Fruit fly (Drosophila melanogaster) whole organism, embryonic: ENCODE measurements around the gene PGAP2.

Source experiments
- Awh ChIP-seq: fragments of 200-800 bp; sonication (Bioruptor generic); IDR thresholded peaks from 2 replicates; pipeline ENCODE4, ENCODE4 v1.3.6; 2022; ENCODE audit warnings: missing biosample characterization, missing genetic modification characterization
- CG1024 ChIP-seq: fragments of 200-800 bp; sonication (Bioruptor generic); IDR thresholded peaks from 2 replicates; pipeline ENCODE4 v1.3.6; 2022; ENCODE audit warnings: missing biosample characterization, missing genetic modification characterization
- CG11695 ChIP-seq: fragments of 200-800 bp; sonication (Bioruptor generic); IDR thresholded peaks from 3 replicates; pipeline ENCODE4 v1.3.6; 2022; ENCODE audit warnings: missing biosample characterization, missing genetic modification characterization
- CG12071 ChIP-seq: fragments of 200-800 bp; sonication (Bioruptor generic); optimal IDR thresholded peaks from 3 replicates; lab custom pipeline; 2018; ENCODE audit warnings: missing biosample characterization, mild to moderate bottlenecking, missing genetic modification characterization
- CG1603 ChIP-seq: fragments of 200-800 bp; sonication (Bioruptor generic); optimal IDR thresholded peaks from 2 replicates; lab custom pipeline; 2019; ENCODE audit warnings: missing biosample characterization, mild to moderate bottlenecking, missing genetic modification characterization, moderate library complexity
- CG18262 ChIP-seq: fragments of 200-800 bp; optimal IDR thresholded peaks from 3 replicates; lab custom pipeline; 2019; ENCODE audit warnings: missing biosample characterization, mild to moderate bottlenecking, missing genetic modification characterization, moderate library complexity
- CG1832 ChIP-seq: fragments of 200-800 bp; sonication (Bioruptor generic); optimal IDR thresholded peaks from 2 replicates; lab custom pipeline; 2017; ENCODE audit warnings: missing biosample characterization, mild to moderate bottlenecking, missing genetic modification characterization, inconsistent platforms
- CG2889 ChIP-seq: fragments of 200-800 bp; sonication (Bioruptor generic); IDR thresholded peaks from 3 replicates; pipeline ENCODE4 v1.3.6; 2022; ENCODE audit warnings: missing biosample characterization, missing genetic modification characterization
- CG32772 ChIP-seq: fragments of 200-800 bp; sonication (Bioruptor generic); IDR thresholded peaks from 2 replicates; pipeline ENCODE4 v1.3.6; 2022; ENCODE audit warnings: missing biosample characterization, missing genetic modification characterization
- CG34422 ChIP-seq: fragments of 200-800 bp; sonication (Bioruptor generic); IDR thresholded peaks from 3 replicates; pipeline ENCODE4 v1.3.6; 2022; ENCODE audit warnings: missing biosample characterization, missing genetic modification characterization
- CG4282 ChIP-seq: fragments of 200-800 bp; sonication (Bioruptor generic); optimal IDR thresholded peaks from 2 replicates; lab custom pipeline; 2016; ENCODE audit warnings: missing biosample characterization, missing genetic modification characterization
- CG4328 ChIP-seq: fragments of 200-800 bp; sonication (Bioruptor generic); optimal IDR thresholded peaks from 3 replicates; lab custom pipeline; 2017; ENCODE audit warnings: missing biosample characterization, missing genetic modification reagents, missing genetic modification characterization
- CG4707 ChIP-seq: fragments of 200-800 bp; sonication (Bioruptor generic); optimal IDR thresholded peaks from 2 replicates; lab custom pipeline; 2018; ENCODE audit warnings: missing biosample characterization, mild to moderate bottlenecking, missing genetic modification characterization, moderate library complexity
- CG5953 ChIP-seq: fragments of 200-800 bp; sonication (Bioruptor generic); IDR thresholded peaks from 2 replicates; pipeline ENCODE4 v1.3.6; 2022; ENCODE audit warnings: missing biosample characterization, missing genetic modification characterization
- CG6175 ChIP-seq: fragments of 200-800 bp; sonication (Bioruptor generic); IDR thresholded peaks from 3 replicates; pipeline ENCODE4 v1.3.6; 2022; ENCODE audit warnings: missing biosample characterization, missing genetic modification characterization
- CG6272 ChIP-seq: fragments of 200-800 bp; sonication (Bioruptor generic); IDR thresholded peaks from 2 replicates; pipeline ENCODE4 v1.3.6; 2022; ENCODE audit warnings: missing biosample characterization, missing genetic modification characterization
- CG6683 ChIP-seq: fragments of 200-800 bp; sonication (Bioruptor generic); optimal IDR thresholded peaks from 2 replicates; lab custom pipeline; 2017; ENCODE audit warnings: missing biosample characterization, mild to moderate bottlenecking, missing genetic modification characterization, missing genetic modification reagents
- CG7839 ChIP-seq: fragments of 200-800 bp; sonication (Bioruptor generic); optimal IDR thresholded peaks from 3 replicates; lab custom pipeline; 2018; ENCODE audit warnings: missing biosample characterization, mild to moderate bottlenecking, missing genetic modification characterization, moderate library complexity
- CG7963 ChIP-seq: fragments of 200-800 bp; sonication (Bioruptor generic); IDR thresholded peaks from 3 replicates; pipeline ENCODE4 v1.3.6; 2022; ENCODE audit warnings: missing biosample characterization, missing genetic modification characterization; ENCODE audit not compliant: partially characterized antibody
- Dp ChIP-seq: fragments of 200-800 bp; sonication (Bioruptor generic); optimal IDR thresholded peaks from 2 replicates; lab custom pipeline; 2018; ENCODE audit warnings: missing biosample characterization, mild to moderate bottlenecking, missing genetic modification characterization, moderate library complexity
- Lim3 ChIP-seq: fragments of 200-800 bp; sonication (Bioruptor generic); IDR thresholded peaks from 2 replicates; pipeline ENCODE4 v1.3.6; 2022; ENCODE audit warnings: missing biosample characterization, missing genetic modification characterization
- MTF-1 ChIP-seq: fragments of 200-800 bp; sonication (Bioruptor generic); optimal IDR thresholded peaks from 2 replicates; lab custom pipeline; 2018; ENCODE audit warnings: missing biosample characterization, mild to moderate bottlenecking, missing genetic modification characterization, borderline replicate concordance
- Nf-YB ChIP-seq: fragments of 200-800 bp; sonication (Bioruptor generic); optimal IDR thresholded peaks from 3 replicates; lab custom pipeline; 2019; ENCODE audit warnings: missing biosample characterization, mild to moderate bottlenecking, missing genetic modification characterization, moderate library complexity
- Pdp1 ChIP-seq, 2 experiments: fragments of 200-800 bp; sonication (Bioruptor generic); optimal IDR thresholded peaks; 3 replicates each; lab custom pipeline; 2016; ENCODE audit warnings: missing biosample characterization in 2 of 2, missing genetic modification characterization in 2 of 2, mild to moderate bottlenecking in 1 of 2, moderate library complexity in 1 of 2
- cas ChIP-seq: fragments of 200-800 bp; sonication (Bioruptor generic); IDR thresholded peaks from 2 replicates; pipeline ENCODE4 v1.3.6; 2022; ENCODE audit warnings: missing biosample characterization, missing genetic modification characterization
- chn ChIP-seq: fragments of 200-800 bp; sonication (Bioruptor generic); optimal IDR thresholded peaks from 2 replicates; lab custom pipeline; 2016; ENCODE audit warnings: missing biosample characterization, missing genetic modification characterization
- dpn ChIP-seq, 2 experiments: fragments of 200-800 bp; sonication (Bioruptor generic); optimal IDR thresholded peaks; 3 replicates each; lab custom pipeline; 2016; ENCODE audit warnings: missing biosample characterization in 2 of 2, missing genetic modification characterization in 2 of 2
- exex ChIP-seq: fragments of 200-800 bp; sonication (Bioruptor generic); optimal IDR thresholded peaks from 4 replicates; lab custom pipeline; 2018; ENCODE audit warnings: missing biosample characterization, mild to moderate bottlenecking, missing genetic modification characterization, moderate library complexity
- fu2 ChIP-seq: fragments of 200-800 bp; sonication (Bioruptor generic); optimal IDR thresholded peaks from 2 replicates; lab custom pipeline; 2016; ENCODE audit warnings: missing biosample characterization, missing genetic modification characterization
- gt ChIP-seq: fragments of 200-800 bp; sonication (Bioruptor generic); IDR thresholded peaks from 2 replicates; pipeline ENCODE4 v1.3.6; 2022; ENCODE audit warnings: missing biosample characterization, missing genetic modification characterization
- her ChIP-seq: fragments of 200-800 bp; sonication (Bioruptor generic); optimal IDR thresholded peaks from 2 replicates; lab custom pipeline; 2016; ENCODE audit warnings: missing biosample characterization, missing genetic modification characterization
- hkb ChIP-seq, 2 experiments: fragments of 200-800 bp in 1 of 2; fragments of >200 bp in 1 of 2; sonication (Bioruptor generic) in 1 of 2; IDR thresholded peaks in 1 of 2; optimal IDR thresholded peaks in 1 of 2; 2 replicates each; pipeline versions ENCODE4 v1.3.6 to Lab custom; 2017 to 2022; ENCODE audit warnings: missing biosample characterization in 1 of 2, missing genetic modification characterization in 1 of 2
- ken ChIP-seq: fragments of 200-800 bp; sonication (Bioruptor generic); IDR thresholded peaks from 3 replicates; pipeline ENCODE4 v1.3.6; 2022; ENCODE audit warnings: missing biosample characterization, missing genetic modification characterization
- knrl ChIP-seq: fragments of 200-800 bp; sonication (Bioruptor generic); IDR thresholded peaks from 3 replicates; pipeline ENCODE4 v1.3.6; 2022; ENCODE audit warnings: missing biosample characterization, missing genetic modification characterization; ENCODE audit not compliant: partially characterized antibody
- mld ChIP-seq: fragments of 200-800 bp; sonication (Bioruptor generic); IDR thresholded peaks from 3 replicates; pipeline ENCODE4 v1.3.6; 2022; ENCODE audit warnings: missing biosample characterization, missing genetic modification characterization; ENCODE audit not compliant: partially characterized antibody
- pb ChIP-seq: fragments of 200-800 bp; sonication (Bioruptor generic); optimal IDR thresholded peaks from 3 replicates; lab custom pipeline; 2016; ENCODE audit warnings: missing biosample characterization, missing genetic modification characterization
- peb ChIP-seq: fragments of 200-800 bp; sonication (Bioruptor generic); IDR thresholded peaks from 2 replicates; pipeline ENCODE4 v1.3.6; 2022; ENCODE audit warnings: missing biosample characterization, missing genetic modification characterization
- pros ChIP-seq: fragments of 200-800 bp; sonication (Bioruptor generic); optimal IDR thresholded peaks from 3 replicates; lab custom pipeline; 2019; ENCODE audit warnings: missing biosample characterization, mild to moderate bottlenecking, missing genetic modification characterization, moderate library complexity
- psq ChIP-seq: fragments of 200-800 bp; sonication (Bioruptor generic); optimal IDR thresholded peaks from 2 replicates; lab custom pipeline; 2017; ENCODE audit warnings: missing biosample characterization, missing genetic modification characterization
- pzg ChIP-seq: fragments of 200-800 bp; sonication (Bioruptor generic); optimal IDR thresholded peaks from 3 replicates; lab custom pipeline; 2018; ENCODE audit warnings: missing biosample characterization, mild to moderate bottlenecking, missing genetic modification characterization, moderate library complexity
- row ChIP-seq: fragments of 200-800 bp; sonication (Bioruptor generic); IDR thresholded peaks from 3 replicates; pipeline ENCODE4 v1.3.6; 2022; ENCODE audit warnings: missing biosample characterization, missing genetic modification characterization
- salm ChIP-seq: fragments of 200-800 bp; sonication (Bioruptor generic); optimal IDR thresholded peaks from 2 replicates; lab custom pipeline; 2018; ENCODE audit warnings: missing biosample characterization, mild to moderate bottlenecking, missing genetic modification characterization
- slbo ChIP-seq: fragments of 200-800 bp; sonication (Bioruptor generic); IDR thresholded peaks from 2 replicates; pipeline ENCODE4 v1.3.6; 2022; ENCODE audit warnings: missing biosample characterization, missing genetic modification characterization
- ssp ChIP-seq: fragments of 200-800 bp; sonication (Bioruptor generic); IDR thresholded peaks from 2 replicates; pipeline ENCODE4 v1.3.6; 2022; ENCODE audit warnings: missing biosample characterization, missing genetic modification characterization
- tx ChIP-seq: fragments of 200-800 bp; sonication (Bioruptor generic); optimal IDR thresholded peaks from 2 replicates; lab custom pipeline; 2016; ENCODE audit warnings: missing biosample characterization, missing genetic modification characterization
- wor ChIP-seq: fragments of 200-800 bp; sonication (Bioruptor generic); IDR thresholded peaks from 2 replicates; pipeline ENCODE4 v1.3.6; 2022; ENCODE audit warnings: missing biosample characterization, missing genetic modification characterization
- zen ChIP-seq: fragments of 200-800 bp; sonication (Bioruptor generic); optimal IDR thresholded peaks from 3 replicates; lab custom pipeline; 2018; ENCODE audit warnings: missing biosample characterization, mild to moderate bottlenecking, missing genetic modification characterization, moderate library complexity

The PGAP2 gene

DNA sequence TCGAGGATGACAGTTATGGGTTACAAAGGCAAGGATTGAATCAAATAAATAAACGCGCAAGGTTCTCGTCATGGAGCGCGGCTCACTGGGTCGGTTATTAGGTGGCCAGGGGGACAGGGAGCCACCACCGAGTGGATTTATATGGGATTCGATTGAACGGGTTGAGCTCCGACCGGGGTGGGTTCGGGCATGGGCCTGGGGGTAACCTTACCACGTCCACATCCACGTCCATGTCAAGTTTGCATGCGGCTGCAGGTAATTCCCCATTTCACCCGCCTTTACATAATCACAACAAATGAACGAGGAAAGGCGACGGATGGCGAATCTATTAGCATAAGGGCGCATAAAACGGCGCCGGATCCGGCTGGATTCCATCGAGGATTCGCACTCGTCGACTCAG, 40.6 kb upstream of the PGAP2 start, which contains the start of gene CG13950 (continued):
- TF ChIP-seq knrl (GFP tag; lab: Robert Waterston, UW) (no peak), CG6683 (no peak), ssp (GFP tag; lab: Robert Waterston, UW) (no peak)
- TF ChIP-seq, all 482 proteins: peak for 0

DNA sequence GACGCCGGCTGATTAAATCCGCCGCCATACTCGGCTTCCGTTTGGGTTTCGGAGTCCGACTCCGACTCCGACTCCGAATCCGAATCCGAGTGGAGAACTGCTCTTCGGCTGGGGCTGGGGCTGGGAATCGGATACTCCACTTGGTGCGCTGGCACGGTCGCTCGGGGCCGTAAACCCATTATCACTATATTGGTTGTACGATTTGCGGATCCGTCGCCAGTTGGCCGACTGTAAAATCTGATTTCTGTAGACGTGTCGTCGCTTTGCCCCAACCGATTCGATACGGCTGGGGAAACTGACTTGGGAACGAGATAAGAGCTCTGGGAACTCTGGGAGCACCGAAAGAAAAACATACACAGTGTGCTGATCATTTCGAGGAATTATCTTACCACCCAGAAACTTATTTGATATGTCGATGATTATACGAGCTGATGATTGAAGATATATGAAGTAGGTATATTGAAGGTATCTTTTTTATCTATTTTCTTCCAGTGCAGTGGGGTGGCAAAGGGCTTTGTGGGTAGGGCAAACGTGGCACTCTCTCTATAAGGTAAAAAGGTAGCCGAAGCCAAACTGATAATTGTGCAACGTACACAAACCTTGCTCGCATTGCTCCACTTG, 38.7 kb upstream of the PGAP2 start:
- TF ChIP-seq mld (GFP tag; lab: Robert Waterston, UW), result no peak
- TF ChIP-seq slbo, result peak; percentile 70
- TF ChIP-seq CG7963 (GFP tag; lab: Robert Waterston, UW), result no peak
- no peak for TF ChIP-seq cas (GFP tag; lab: Robert Waterston, UW)
- TF ChIP-seq CG6272, result 0 out of 2 replicates have a peak, but pooled peaks have one; percentile 23
- peak; percentile 16 for TF ChIP-seq fu2 (GFP tag; lab: Kevin White, UChicago)
- TF ChIP-seq exex (tag; lab: Kevin White, UChicago), result peak; percentile 43
- no peak for TF ChIP-seq CG4282 (GFP tag; lab: Kevin White, UChicago)
- peak; percentile 68; the same call in 2 of the 3 replicates for TF ChIP-seq CG11695 (GFP tag; lab: Robert Waterston, UW)
- TF ChIP-seq dpn (GFP tag; optimal IDR thresholded peaks at IDR 0.05; lab: Kevin White, UChicago), result peak; percentile 30 to 39
- peak; percentile 46 for TF ChIP-seq CG18262 (tag; lab: Kevin White, UChicago)
- no peak for TF ChIP-seq gt (GFP tag; lab: Robert Waterston, UW)
- TF ChIP-seq Dp, result no peak
- peak; percentile 57 for TF ChIP-seq chn
- TF ChIP-seq CG6175 (GFP tag; lab: Robert Waterston, UW), result no peak
- TF ChIP-seq pb (GFP tag; lab: Kevin White, UChicago), result no peak
- no peak for TF ChIP-seq pzg (GFP tag; lab: Kevin White, UChicago)
- no peak for TF ChIP-seq hkb (optimal IDR thresholded peaks at IDR 0.05; lab: Kevin White, UChicago)
- peak; percentile 75 for TF ChIP-seq hkb (GFP tag; IDR thresholded peaks at IDR 0.05; lab: Robert Waterston, UW)
- TF ChIP-seq CG34422 (GFP tag; lab: Robert Waterston, UW), result peak; percentile 16; the same call in 1 of the 3 replicates
- peak; percentile 33 for TF ChIP-seq her
- TF ChIP-seq tx (GFP tag; lab: Kevin White, UChicago), result no peak
- TF ChIP-seq zen (tag; lab: Kevin White, UChicago), result no peak
- TF ChIP-seq Nf-YB (GFP tag; lab: Kevin White, UChicago), result no peak
- peak; percentile 33 for TF ChIP-seq salm (tag; lab: Kevin White, UChicago)
- no peak for TF ChIP-seq CG1832 (GFP tag; lab: Kevin White, UChicago)
- no peak; the same call in 1 of the 2 replicates for TF ChIP-seq peb (GFP tag; lab: Robert Waterston, UW)
- TF ChIP-seq CG7839 (tag; lab: Kevin White, UChicago), result peak; percentile 66
- TF ChIP-seq CG32772 (GFP tag; lab: Robert Waterston, UW), result peak; percentile 51; the same call in 1 of the 2 replicates
- TF ChIP-seq Awh (GFP tag; lab: Robert Waterston, UW), result 0 out of 2 replicates have a peak, but pooled peaks have one; percentile 32
- no peak for TF ChIP-seq wor
- no peak for TF ChIP-seq CG12071 (GFP tag; lab: Kevin White, UChicago)
- TF ChIP-seq CG4707, result peak; percentile 24
- 0 out of 2 replicates have a peak, but pooled peaks have one; percentile 23 for TF ChIP-seq CG1024 (GFP tag; lab: Robert Waterston, UW)
- 0 out of 3 replicates have a peak, but pooled peaks have one; percentile 30 for TF ChIP-seq CG2889 (GFP tag; lab: Robert Waterston, UW)
- TF ChIP-seq Lim3 (GFP tag; lab: Robert Waterston, UW), result no peak; the same call in 1 of the 2 replicates
- peak; percentile 53; the same call in 1 of the 3 replicates for TF ChIP-seq ken (GFP tag; lab: Robert Waterston, UW)
- peak; percentile 86 for TF ChIP-seq row
- no peak for TF ChIP-seq pros (GFP tag; lab: Kevin White, UChicago)
- TF ChIP-seq CG1603, result peak; percentile 82
- no peak for TF ChIP-seq psq (GFP tag; lab: Kevin White, UChicago)
- TF ChIP-seq Pdp1 (GFP tag; optimal IDR thresholded peaks at IDR 0.05; lab: Kevin White, UChicago), result peak; percentile 56 to 57
- peak; percentile 72 for TF ChIP-seq CG5953 (GFP tag; lab: Robert Waterston, UW)
- no peak for TF ChIP-seq CG4328 (GFP tag; lab: Kevin White, UChicago)
- TF ChIP-seq MTF-1 (GFP tag; lab: Kevin White, UChicago), result no peak
